Worm (Caenorhabditis elegans): ENCODE data around the gene lbp-8.

lbp-8 gene

ce11 chrV:13848379-13848778 is 42.2 kb upstream of the lbp-8 start, which contains the start of gene srx-133:
TSS of gene srx-133 (plus strand) at chrV:13848679.
- no peak for TF ChIP-seq madf-3 (GFP tag; IDR thresholded peaks at IDR 0.05)
- TF ChIP-seq bed-1 (GFP tag; IDR thresholded peaks at IDR 0.05): no peak
- TF ChIP-seq nhr-179 (tag; optimal IDR thresholded peaks at IDR 0.05): no peak
- no peak for TF ChIP-seq F57C9.4 (tag; optimal IDR thresholded peaks at IDR 0.05)
- TF ChIP-seq F39B2.1 (GFP tag; IDR thresholded peaks at IDR 0.05): no peak
- no peak for TF ChIP-seq mes-4 (tag; optimal IDR thresholded peaks at IDR 0.05)
- no peak for TF ChIP-seq K11D2.4 (GFP tag; IDR thresholded peaks at IDR 0.05)
- no peak for TF ChIP-seq ceh-40 (GFP tag; IDR thresholded peaks at IDR 0.05)

- TF ChIP-seq F57C9.4 (tag; optimal IDR thresholded peaks at IDR 0.05) (no peak), nhr-90 (tag; optimal IDR thresholded peaks at IDR 0.05) (no peak), egl-18 (GFP tag; IDR thresholded peaks at IDR 0.05) (no peak), F10E7.11 (tag; optimal IDR thresholded peaks at IDR 0.05) (no peak), efl-1 (GFP tag; optimal IDR thresholded peaks at IDR 0.05) (no peak), dpff-1 (tag; optimal IDR thresholded peaks at IDR 0.05) (no peak), lag-1 (GFP tag; IDR thresholded peaks at IDR 0.05) (no peak), madf-6 (GFP tag; IDR thresholded peaks at IDR 0.05) (no peak), Y53F4B.3 (GFP tag; IDR thresholded peaks at IDR 0.05) (no peak), ceh-40 (GFP tag; IDR thresholded peaks at IDR 0.05) (no peak), hsf-1 (GFP tag; IDR thresholded peaks at IDR 0.05) (no peak)
Observed at ce11 chrV:13850170-13850569, 40.4 kb upstream of the lbp-8 start, which contains the start of gene hpx-2. TSS of gene hpx-2 (plus strand) at chrV:13850470.

ce11 chrV:13854306-13854705 is 36.3 kb upstream of the lbp-8 start, which contains the start of gene ttr-21:
TSS of gene ttr-21 (minus strand) at chrV:13854405.
- TF ChIP-seq rec-8 (tag; optimal IDR thresholded peaks at IDR 0.05) (no peak), ztf-28 (GFP tag; IDR thresholded peaks at IDR 0.05) (no peak)

- TF ChIP-seq snpc-4 (GFP tag; optimal IDR thresholded peaks at IDR 0.05) (no peak), snpc-4 (tag; optimal IDR thresholded peaks at IDR 0.05) (no peak), ceh-79 (tag; optimal IDR thresholded peaks at IDR 0.05) (no peak), rec-8 (tag; optimal IDR thresholded peaks at IDR 0.05) (no peak), nfya-1 (tag; optimal IDR thresholded peaks at IDR 0.05; ENCODE audit: borderline replicate concordance, insufficient read depth) (no peak), B0035.1 (tag; optimal IDR thresholded peaks at IDR 0.05) (no peak), mel-28 (tag; optimal IDR thresholded peaks at IDR 0.05; ENCODE audit: borderline replicate concordance) (no peak), madf-10 (tag; optimal IDR thresholded peaks at IDR 0.05) (no peak), F39B2.1 (GFP tag; IDR thresholded peaks at IDR 0.05) (no peak), lir-1 (GFP tag; conservative IDR thresholded peaks at IDR 0.05) (no peak), cebp-1 (GFP tag; IDR thresholded peaks at IDR 0.05) (no peak), cebp-1 (tag; optimal IDR thresholded peaks at IDR 0.05) (no peak), hlh-26 (GFP tag; conservative IDR thresholded peaks at IDR 0.05) (no peak)
Observed at ce11 chrV:13856376-13856775, 34.2 kb upstream of the lbp-8 start, which contains the start of gene srx-134. TSS of gene srx-134 (minus strand) at chrV:13856476.

- TF ChIP-seq zfh-2 (GFP tag; conservative IDR thresholded peaks at IDR 0.05) (no peak), ZK185.1 (tag; optimal IDR thresholded peaks at IDR 0.05; ENCODE audit: poor library complexity, severe bottlenecking) (no peak), tbx-9 (tag; optimal IDR thresholded peaks at IDR 0.05; ENCODE audit: borderline replicate concordance) (no peak), Y95B8A.8 (GFP tag; IDR thresholded peaks at IDR 0.05) (no peak), mel-28 (tag; optimal IDR thresholded peaks at IDR 0.05; ENCODE audit: borderline replicate concordance) (no peak), nfya-2 (GFP tag; IDR thresholded peaks at IDR 0.05) (no peak), die-1 (tag; optimal IDR thresholded peaks at IDR 0.05) (no peak), ztf-25 (GFP tag; IDR thresholded peaks at IDR 0.05) (no peak), F22D6.2 (tag; optimal IDR thresholded peaks at IDR 0.05) (no peak), dox-1 (GFP tag; IDR thresholded peaks at IDR 0.05) (no peak), ceh-27 (GFP tag; optimal IDR thresholded peaks at IDR 0.05) (no peak), ceh-79 (tag; optimal IDR thresholded peaks at IDR 0.05) (no peak), lir-1 (GFP tag; conservative IDR thresholded peaks at IDR 0.05) (no peak), nhr-80 (tag; optimal IDR thresholded peaks at IDR 0.05) (no peak), Y53F4B.3 (GFP tag; IDR thresholded peaks at IDR 0.05) (no peak), sptf-2 (GFP tag; optimal IDR thresholded peaks at IDR 0.05) (no peak), madf-10 (tag; optimal IDR thresholded peaks at IDR 0.05) (no peak)
Observed at ce11 chrV:13857132-13857531, 33.4 kb upstream of the lbp-8 start, which contains the start of gene srx-136. TSS of gene srx-136 (plus strand) at chrV:13857432.
